Worm (Caenorhabditis elegans) whole organism, L2 larva: ENCODE data around the gene W02H3.1.

Source experiments
- ama-1 ChIP-seq: fragments of 150-350 bp; optimal IDR thresholded peaks from 2 replicates; lab custom pipeline; 2018; ENCODE audit warnings: inconsistent platforms
- lin-13 ChIP-seq: fragments of 150-350 bp; optimal IDR thresholded peaks from 2 replicates; lab custom pipeline; 2014; ENCODE audit warnings: missing biosample characterization, missing genetic modification reagents, missing genetic modification characterization
- lin-39 ChIP-seq: fragments of 150-350 bp; optimal IDR thresholded peaks from 2 replicates; lab custom pipeline; 2014; ENCODE audit warnings: missing biosample characterization, missing genetic modification reagents, missing genetic modification characterization
- nhr-237 ChIP-seq: fragments of 150-350 bp; optimal IDR thresholded peaks from 2 replicates; lab custom pipeline; 2014; ENCODE audit warnings: missing biosample characterization, missing genetic modification characterization
- snpc-4 ChIP-seq: fragments of 150-350 bp; optimal IDR thresholded peaks from 2 replicates; lab custom pipeline; 2014; ENCODE audit warnings: missing biosample characterization, missing genetic modification characterization
- unc-39 ChIP-seq: fragments of 150-350 bp; optimal IDR thresholded peaks from 2 replicates; lab custom pipeline; 2014; ENCODE audit warnings: missing biosample characterization, missing genetic modification characterization
- ztf-11 ChIP-seq: sonication (generic microtip); optimal IDR thresholded peaks from 2 replicates; lab custom pipeline; 2017; ENCODE audit warnings: missing biosample characterization, missing genetic modification characterization

DNA sequence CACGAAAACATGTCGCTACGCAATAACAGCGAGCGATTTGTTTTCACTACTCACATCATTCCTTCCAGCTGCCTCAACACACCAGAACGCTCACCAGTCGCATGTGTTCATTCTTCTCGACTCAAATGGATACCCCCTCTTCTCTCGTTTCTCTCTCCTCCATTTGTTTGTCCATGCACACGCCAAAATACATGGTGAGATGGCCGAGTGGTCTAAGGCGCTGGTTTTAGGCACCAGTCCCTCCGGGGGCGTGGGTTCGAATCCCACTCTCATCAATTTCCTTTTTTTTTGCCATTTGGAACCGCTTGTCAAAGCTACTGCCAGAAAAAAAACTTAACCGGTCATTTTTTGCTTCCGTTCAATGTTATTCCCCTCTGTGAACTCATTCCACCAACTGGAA is 9.8 kb downstream of the W02H3.1 start:
- TF ChIP-seq unc-39 (tag; lab: Kevin White, UChicago) = peak; percentile 10
- no peak for TF ChIP-seq ama-1 (lab: Kevin White, UChicago)
- no peak for TF ChIP-seq lin-39 (tag; lab: Kevin White, UChicago)
- peak; percentile 34 for TF ChIP-seq nhr-237 (tag; lab: Kevin White, UChicago)
- no peak for TF ChIP-seq snpc-4 (tag; lab: Kevin White, UChicago)
- TF ChIP-seq ztf-11 = no peak
- TF ChIP-seq lin-13 (GFP tag; lab: Kevin White, UChicago) = peak; percentile 80
